Fruit fly (Drosophila melanogaster) whole organism, embryonic: Measurements from ENCODE around the gene CG34334.

Experiments
- Bgb ChIP-seq: fragments of 200-800 bp; sonication (Bioruptor generic); IDR thresholded peaks from 2 replicates; pipeline ENCODE4 v1.3.6; 2022; ENCODE audit warnings: missing biosample characterization, missing genetic modification characterization; ENCODE audit not compliant: partially characterized antibody
- CG10543 ChIP-seq: fragments of 200-800 bp; sonication (Bioruptor generic); optimal IDR thresholded peaks from 3 replicates; lab custom pipeline; 2017; ENCODE audit warnings: missing biosample characterization, mild to moderate bottlenecking, missing genetic modification characterization, moderate library complexity
- CG11093 ChIP-seq: fragments of 200-800 bp; sonication (Bioruptor generic); IDR thresholded peaks from 3 replicates; pipeline ENCODE4 v1.3.6; 2022; ENCODE audit warnings: missing biosample characterization, missing genetic modification characterization
- CG11696 ChIP-seq: fragments of 200-800 bp; sonication (Bioruptor generic); IDR thresholded peaks from 2 replicates; pipeline ENCODE4 v1.3.6; 2022; ENCODE audit warnings: missing biosample characterization, missing genetic modification characterization
- CG12219 ChIP-seq: fragments of 200-800 bp; sonication (Bioruptor generic); optimal IDR thresholded peaks from 3 replicates; lab custom pipeline; 2018; ENCODE audit warnings: missing biosample characterization, mild to moderate bottlenecking, missing genetic modification characterization
- CG12236 ChIP-seq: fragments of 200-800 bp; sonication (Bioruptor generic); optimal IDR thresholded peaks from 2 replicates; lab custom pipeline; 2016; ENCODE audit warnings: missing biosample characterization, missing genetic modification characterization
- CG12659 ChIP-seq: fragments of 200-800 bp; sonication (Bioruptor generic); optimal IDR thresholded peaks from 3 replicates; lab custom pipeline; 2017; ENCODE audit warnings: mild to moderate bottlenecking, missing biosample characterization, missing genetic modification reagents, missing genetic modification characterization
- CG13123 ChIP-seq: fragments of 200-800 bp; sonication (Bioruptor generic); optimal IDR thresholded peaks from 2 replicates; lab custom pipeline; 2016; ENCODE audit warnings: missing biosample characterization, missing genetic modification characterization
- CG13624 ChIP-seq: fragments of 200-800 bp; sonication (Bioruptor generic); optimal IDR thresholded peaks from 2 replicates; lab custom pipeline; 2016; ENCODE audit warnings: missing biosample characterization, missing genetic modification characterization
- CG14441 ChIP-seq: fragments of 200-800 bp; sonication (Bioruptor generic); IDR thresholded peaks from 2 replicates; pipeline ENCODE4 v1.3.6; 2022; ENCODE audit warnings: missing biosample characterization, missing genetic modification characterization
- CG15479 ChIP-seq: fragments of 200-800 bp; sonication (Bioruptor generic); optimal IDR thresholded peaks from 3 replicates; lab custom pipeline; 2019; ENCODE audit warnings: missing biosample characterization, mild to moderate bottlenecking, missing genetic modification characterization, moderate library complexity
- CG1602 ChIP-seq: fragments of 200-800 bp; sonication (Bioruptor generic); optimal IDR thresholded peaks from 3 replicates; lab custom pipeline; 2016; ENCODE audit warnings: missing biosample characterization, missing genetic modification characterization
- CG18476 ChIP-seq: fragments of 200-800 bp; sonication (Bioruptor generic); optimal IDR thresholded peaks from 2 replicates; lab custom pipeline; 2016; ENCODE audit warnings: missing biosample characterization, mild to moderate bottlenecking, missing genetic modification characterization
- CG18764 ChIP-seq: fragments of 200-800 bp; sonication (Bioruptor generic); optimal IDR thresholded peaks from 3 replicates; lab custom pipeline; 2016; ENCODE audit warnings: missing biosample characterization, missing genetic modification characterization
- CG2199 ChIP-seq: fragments of 200-800 bp; sonication (Bioruptor generic); IDR thresholded peaks from 3 replicates; pipeline ENCODE4 v1.3.6; 2022; ENCODE audit warnings: missing biosample characterization, missing genetic modification characterization
- CG2712 ChIP-seq: fragments of 200-800 bp; optimal IDR thresholded peaks from 3 replicates; lab custom pipeline; 2019; ENCODE audit warnings: missing biosample characterization, mild to moderate bottlenecking, missing genetic modification characterization, moderate library complexity
- CG2889 ChIP-seq: fragments of 200-800 bp; sonication (Bioruptor generic); IDR thresholded peaks from 3 replicates; pipeline ENCODE4 v1.3.6; 2022; ENCODE audit warnings: missing biosample characterization, missing genetic modification characterization
- CG34376 ChIP-seq: fragments of 200-800 bp; sonication (Bioruptor generic); optimal IDR thresholded peaks from 2 replicates; lab custom pipeline; 2018; ENCODE audit warnings: missing biosample characterization, mild to moderate bottlenecking, missing genetic modification characterization
- CG5245 ChIP-seq: fragments of 200-800 bp; sonication (Bioruptor generic); optimal IDR thresholded peaks from 3 replicates; lab custom pipeline; 2016; ENCODE audit warnings: missing biosample characterization, missing genetic modification characterization
- CG6689 ChIP-seq: fragments of 200-800 bp; sonication (Bioruptor generic); IDR thresholded peaks from 2 replicates; pipeline ENCODE4 v1.3.6; 2022; ENCODE audit warnings: missing biosample characterization, missing genetic modification characterization
- CTCF ChIP-seq: fragments of 200-800 bp; sonication (Bioruptor generic); optimal IDR thresholded peaks from 2 replicates; lab custom pipeline; 2017; ENCODE audit warnings: missing biosample characterization, mild to moderate bottlenecking, missing genetic modification characterization, moderate library complexity
- Camta ChIP-seq: fragments of 200-800 bp; sonication (Bioruptor generic); optimal IDR thresholded peaks from 2 replicates; lab custom pipeline; 2016; ENCODE audit warnings: missing biosample characterization, missing genetic modification characterization
- Dad ChIP-seq: fragments of 200-800 bp; sonication (Bioruptor generic); optimal IDR thresholded peaks from 3 replicates; lab custom pipeline; 2016; ENCODE audit warnings: missing biosample characterization, missing genetic modification characterization
- Dref ChIP-seq: fragments of 200-800 bp; sonication (Bioruptor generic); IDR thresholded peaks from 2 replicates; pipeline ENCODE4 v1.3.6; 2022; ENCODE audit warnings: missing biosample characterization, missing genetic modification characterization
- MTF-1 ChIP-seq: fragments of 200-800 bp; sonication (Bioruptor generic); optimal IDR thresholded peaks from 2 replicates; lab custom pipeline; 2018; ENCODE audit warnings: missing biosample characterization, mild to moderate bottlenecking, missing genetic modification characterization, borderline replicate concordance
- Mrtf ChIP-seq: fragments of 200-800 bp; sonication (Bioruptor generic); IDR thresholded peaks from 3 replicates; pipeline ENCODE4 v1.3.6; 2022; ENCODE audit warnings: missing biosample characterization, missing genetic modification characterization
- Oaz ChIP-seq: fragments of 200-800 bp; sonication (Bioruptor generic); IDR thresholded peaks from 2 replicates; pipeline ENCODE4 v1.3.6; 2022; ENCODE audit warnings: missing biosample characterization, missing genetic modification characterization
- Poxn ChIP-seq: fragments of 200-800 bp; sonication (Bioruptor generic); IDR thresholded peaks from 2 replicates; pipeline ENCODE4 v1.3.6; 2022; ENCODE audit warnings: missing biosample characterization, missing genetic modification characterization
- Sox102F ChIP-seq: fragments of 200-800 bp; sonication (Bioruptor generic); optimal IDR thresholded peaks from 2 replicates; lab custom pipeline; 2018; ENCODE audit warnings: missing biosample characterization, mild to moderate bottlenecking, missing genetic modification characterization, moderate library complexity
- Usf ChIP-seq: fragments of 200-800 bp; sonication (Bioruptor generic); optimal IDR thresholded peaks from 2 replicates; lab custom pipeline; 2017; ENCODE audit warnings: missing genotype, missing biosample characterization, missing genetic modification characterization
- Vsx1 ChIP-seq: fragments of 200-800 bp; sonication (Bioruptor generic); optimal IDR thresholded peaks from 2 replicates; lab custom pipeline; 2017; ENCODE audit warnings: missing biosample characterization, mild to moderate bottlenecking, missing genetic modification characterization, missing genetic modification reagents
- YL-1 ChIP-seq: fragments of 200-800 bp; sonication (Bioruptor generic); optimal IDR thresholded peaks from 3 replicates; lab custom pipeline; 2017; ENCODE audit warnings: missing biosample characterization, mild to moderate bottlenecking, missing genetic modification characterization
- cad ChIP-seq: fragments of >200 bp; optimal IDR thresholded peaks from 2 replicates; lab custom pipeline; 2017; ENCODE audit warnings: missing biosample characterization, missing genetic modification characterization
- cg ChIP-seq: fragments of 200-800 bp; sonication (Bioruptor generic); optimal IDR thresholded peaks from 3 replicates; lab custom pipeline; 2019; ENCODE audit warnings: missing biosample characterization, mild to moderate bottlenecking, missing genetic modification characterization, moderate library complexity
- corto ChIP-seq: fragments of 200-800 bp; sonication (Bioruptor generic); optimal IDR thresholded peaks from 2 replicates; lab custom pipeline; 2016; ENCODE audit warnings: missing biosample characterization, mild to moderate bottlenecking, missing genetic modification characterization, moderate library complexity
- dan ChIP-seq: fragments of 200-800 bp; sonication (Bioruptor generic); IDR thresholded peaks from 2 replicates; pipeline ENCODE4 v1.3.6; 2022; ENCODE audit warnings: missing biosample characterization, missing genetic modification characterization
- dati ChIP-seq: fragments of 200-800 bp; sonication (Bioruptor generic); IDR thresholded peaks from 2 replicates; pipeline ENCODE4 v1.3.6; 2022; ENCODE audit warnings: missing biosample characterization, missing genetic modification characterization
- disco-r ChIP-seq: fragments of 200-800 bp; sonication (Bioruptor generic); optimal IDR thresholded peaks from 2 replicates; lab custom pipeline; 2016; ENCODE audit warnings: missing biosample characterization, missing genetic modification characterization
- dmrt11E ChIP-seq: fragments of 200-800 bp; sonication (Bioruptor generic); optimal IDR thresholded peaks from 3 replicates; lab custom pipeline; 2018; ENCODE audit warnings: missing biosample characterization, mild to moderate bottlenecking, missing genetic modification characterization, moderate library complexity
- hkb ChIP-seq, 2 experiments: fragments of 200-800 bp in 1 of 2; fragments of >200 bp in 1 of 2; sonication (Bioruptor generic) in 1 of 2; IDR thresholded peaks in 1 of 2; optimal IDR thresholded peaks in 1 of 2; 2 replicates each; pipeline versions ENCODE4 v1.3.6 to Lab custom; 2017 to 2022; ENCODE audit warnings: missing biosample characterization in 1 of 2, missing genetic modification characterization in 1 of 2
- lilli ChIP-seq: fragments of 200-800 bp; sonication (Bioruptor generic); optimal IDR thresholded peaks from 3 replicates; lab custom pipeline; 2016; ENCODE audit warnings: missing biosample characterization, missing genetic modification characterization
- mld ChIP-seq: fragments of 200-800 bp; sonication (Bioruptor generic); IDR thresholded peaks from 3 replicates; pipeline ENCODE4 v1.3.6; 2022; ENCODE audit warnings: missing biosample characterization, missing genetic modification characterization; ENCODE audit not compliant: partially characterized antibody
- nmo ChIP-seq: fragments of 200-800 bp; sonication (Bioruptor generic); optimal IDR thresholded peaks from 2 replicates; lab custom pipeline; 2018; ENCODE audit warnings: missing biosample characterization, mild to moderate bottlenecking, missing genetic modification characterization, moderate library complexity
- nom ChIP-seq: fragments of 200-800 bp; sonication (Bioruptor generic); optimal IDR thresholded peaks from 2 replicates; lab custom pipeline; 2017; ENCODE audit warnings: missing biosample characterization, missing genetic modification characterization, mild to moderate bottlenecking, moderate library complexity, missing genetic modification reagents
- oc ChIP-seq: fragments of 200-800 bp; sonication (Bioruptor generic); optimal IDR thresholded peaks from 2 replicates; lab custom pipeline; 2018; ENCODE audit warnings: missing biosample characterization, mild to moderate bottlenecking, missing genetic modification characterization, moderate library complexity
- pum ChIP-seq: fragments of 200-800 bp; sonication (Bioruptor generic); optimal IDR thresholded peaks from 2 replicates; lab custom pipeline; 2016; ENCODE audit warnings: missing biosample characterization, missing genetic modification characterization
- ro ChIP-seq: fragments of 200-800 bp; sonication (Bioruptor generic); IDR thresholded peaks from 2 replicates; pipeline ENCODE4 v1.3.6; 2022; ENCODE audit warnings: missing biosample characterization, missing genetic modification characterization
- slbo ChIP-seq: fragments of 200-800 bp; sonication (Bioruptor generic); IDR thresholded peaks from 2 replicates; pipeline ENCODE4 v1.3.6; 2022; ENCODE audit warnings: missing biosample characterization, missing genetic modification characterization
- tll ChIP-seq, 2 experiments: fragments of 200-800 bp in 1 of 2; fragments of >200 bp in 1 of 2; sonication (Bioruptor generic) in 1 of 2; optimal IDR thresholded peaks; 2 replicates each; lab custom pipeline; 2017 to 2019; ENCODE audit warnings: missing biosample characterization in 2 of 2, missing genetic modification characterization in 2 of 2, mild to moderate bottlenecking in 1 of 2, moderate library complexity in 1 of 2
- vfl ChIP-seq: fragments of 200-800 bp; sonication (Bioruptor generic); optimal IDR thresholded peaks from 2 replicates; lab custom pipeline; 2016; ENCODE audit warnings: missing biosample characterization, missing genetic modification characterization
- vnd ChIP-seq: fragments of 200-800 bp; sonication (Bioruptor generic); IDR thresholded peaks from 3 replicates; pipeline ENCODE4 v1.3.6; 2022; ENCODE audit warnings: missing biosample characterization, missing genetic modification characterization; ENCODE audit not compliant: partially characterized antibody

CG34334 gene

DNA sequence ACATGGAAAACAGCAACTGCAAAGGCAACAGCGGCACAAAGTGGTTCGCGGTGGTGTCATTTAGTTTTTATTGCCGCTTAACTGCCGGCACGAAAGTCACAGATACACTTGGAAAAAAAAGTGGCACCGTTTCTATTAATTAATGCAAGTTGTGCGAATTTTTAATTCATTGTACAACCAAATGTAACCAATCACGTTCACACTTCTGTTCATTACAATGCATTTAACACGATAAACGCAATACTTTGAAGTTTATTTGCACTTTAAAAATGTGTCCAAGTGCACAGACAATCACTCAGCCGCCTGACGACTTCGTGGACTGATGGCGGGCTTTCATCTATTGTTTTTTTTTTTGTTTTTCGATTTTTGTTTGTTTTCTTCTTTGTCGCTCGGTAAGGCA lies 39.1 kb upstream of the CG34334 start (continued):
- TF ChIP-seq pum (GFP tag; lab: Kevin White, UChicago) = peak; percentile 42
- peak; percentile 21 for TF ChIP-seq lilli
- TF ChIP-seq CG2889 (GFP tag; lab: Robert Waterston, UW) = 0 out of 3 replicates have a peak, but pooled peaks have one; percentile 25
- no peak for TF ChIP-seq Dad
- TF ChIP-seq dan = no peak
- no peak for TF ChIP-seq ro (GFP tag; lab: Robert Waterston, UW)
- TF ChIP-seq Dref = no peak
- TF ChIP-seq CG12659 = no peak
- TF ChIP-seq dati (GFP tag; lab: Robert Waterston, UW) = no peak
- no peak for TF ChIP-seq nom (GFP tag; lab: Kevin White, UChicago)
- peak; percentile 61; the same call in 1 of the 2 replicates for TF ChIP-seq CG14441
- no peak for TF ChIP-seq disco-r (GFP tag; lab: Kevin White, UChicago)
- no peak for TF ChIP-seq corto
- TF ChIP-seq Sox102F = peak; percentile 79
- TF ChIP-seq Usf (GFP tag; lab: Kevin White, UChicago) = no peak
- no peak for TF ChIP-seq Vsx1 (GFP tag; lab: Kevin White, UChicago)
- TF ChIP-seq vfl = no peak
- TF ChIP-seq Camta = peak; percentile 35
- TF ChIP-seq Mrtf (GFP tag; lab: Robert Waterston, UW) = 0 out of 3 replicates have a peak, but pooled peaks have one; percentile 54
- no peak for TF ChIP-seq CG34376 (GFP tag; lab: Kevin White, UChicago)
- TF ChIP-seq hkb (optimal IDR thresholded peaks at IDR 0.05; lab: Kevin White, UChicago) = no peak
- peak; percentile 58; the same call in 1 of the 2 replicates for TF ChIP-seq hkb (GFP tag; IDR thresholded peaks at IDR 0.05; lab: Robert Waterston, UW)
- peak; percentile 57; the same call in 1 of the 2 replicates for TF ChIP-seq CG6689 (GFP tag; lab: Robert Waterston, UW)
- TF ChIP-seq CG1602 = peak; percentile 12
- no peak for TF ChIP-seq mld (GFP tag; lab: Robert Waterston, UW)
- TF ChIP-seq MTF-1 (GFP tag; lab: Kevin White, UChicago) = no peak
- peak; percentile 22 for TF ChIP-seq CG18764 (GFP tag; lab: Kevin White, UChicago)
- no peak for TF ChIP-seq slbo (GFP tag; lab: Robert Waterston, UW)
- no peak for TF ChIP-seq YL-1 (GFP tag; lab: Kevin White, UChicago)
- TF ChIP-seq vnd = no peak
- TF ChIP-seq CG18476 (GFP tag; lab: Kevin White, UChicago) = no peak
- TF ChIP-seq CG13123 (GFP tag; lab: Kevin White, UChicago) = no peak
- TF ChIP-seq nmo (GFP tag; lab: Kevin White, UChicago) = peak; percentile 74
- TF ChIP-seq dmrt11E (tag; lab: Kevin White, UChicago) = peak; percentile 36
- no peak for TF ChIP-seq Bgb (GFP tag; lab: Robert Waterston, UW)

- TF ChIP-seq CG2199 (GFP tag; lab: Robert Waterston, UW) (peak; percentile 72; the same call in 2 of the 3 replicates), CG15479 (GFP tag; lab: Kevin White, UChicago) (peak; percentile 81), tll (GFP tag; optimal IDR thresholded peaks at IDR 0.05; lab: Kevin White, UChicago) (peak in 1 of 2 experiments; percentile 49), CG5245 (GFP tag; lab: Kevin White, UChicago) (no peak)
These were observed 36.2 kb upstream of the CG34334 start for dm6 chrX:22836438-22836837.

DNA sequence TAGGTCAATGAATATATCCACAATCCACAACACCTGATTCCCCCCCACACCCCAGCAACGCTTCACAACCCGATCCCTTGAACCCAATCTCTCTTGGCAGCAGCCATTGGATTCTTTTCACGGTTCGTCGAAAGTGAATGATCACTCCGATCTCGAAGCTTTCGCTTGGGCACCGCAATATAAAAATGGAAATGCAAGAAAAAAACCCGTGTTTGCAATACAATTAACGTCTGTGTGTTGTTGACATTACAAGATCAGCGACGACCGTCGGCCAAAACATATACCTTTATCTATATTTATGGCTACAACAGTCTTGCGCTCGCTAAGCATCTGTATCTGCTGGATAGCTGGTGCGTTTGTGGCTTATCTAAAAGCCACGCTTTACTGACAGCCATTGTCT lies 35.3 kb upstream of the CG34334 start:
- TF ChIP-seq CG11696 (no peak), cad (GFP tag; lab: Kevin White, UChicago) (no peak), Poxn (GFP tag; lab: Robert Waterston, UW) (no peak), CG2712 (no peak), oc (tag; lab: Kevin White, UChicago) (peak; percentile 12), CG10543 (GFP tag; lab: Kevin White, UChicago) (peak; percentile 48), CTCF (GFP tag; lab: Kevin White, UChicago) (no peak), CG12219 (GFP tag; lab: Kevin White, UChicago) (peak; percentile 18), cg (GFP tag; lab: Kevin White, UChicago) (no peak), CG13624 (no peak), CG12236 (GFP tag; lab: Kevin White, UChicago) (no peak), CG11093 (GFP tag; lab: Robert Waterston, UW) (peak; percentile 34; the same call in 1 of the 3 replicates), Oaz (GFP tag; lab: Robert Waterston, UW) (0 out of 2 replicates have a peak, but pooled peaks have one; percentile 12)
